Worm (Caenorhabditis elegans) whole organism, mixed stage, embryonic: Measurements from ENCODE around the gene gst-1.

Source experiments
- cnd-1 ChIP-seq: fragments of 200-800 bp; sonication (Bioruptor generic); optimal IDR thresholded peaks from 2 replicates; lab custom pipeline; 2018; ENCODE audit warnings: mild to moderate bottlenecking, missing genetic modification characterization, missing compliant biosample characterization
- ztf-11 ChIP-seq: fragments of 150-350 bp; optimal IDR thresholded peaks from 2 replicates; lab custom pipeline; 2014; ENCODE audit warnings: missing biosample characterization, missing genetic modification characterization

DNA sequence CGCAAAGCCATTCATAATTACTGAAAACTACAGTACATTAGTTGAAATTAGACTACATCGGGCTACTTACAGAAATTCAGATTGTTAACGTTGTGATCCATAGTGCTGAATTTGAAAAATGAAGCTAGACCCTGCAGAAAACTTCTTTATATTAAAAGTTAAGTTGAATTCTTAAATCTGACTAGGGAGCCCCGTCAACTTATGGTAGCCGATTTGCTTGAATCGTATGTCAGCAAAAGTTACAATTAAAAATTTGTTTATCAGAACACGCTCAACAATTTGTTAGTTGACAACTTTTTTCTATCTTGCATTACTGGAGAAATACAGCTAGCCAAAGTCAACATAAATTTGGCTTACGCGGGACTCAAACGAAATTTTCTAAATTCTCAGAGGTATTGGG, 36.6 kb upstream of the gst-1 start, which contains the start of gene F59B2.14:
- TF ChIP-seq ztf-11 (tag; lab: Kevin White, UChicago) (no peak), cnd-1 (no peak)
